Fruit fly (Drosophila melanogaster) whole organism, embryonic: ENCODE data around the gene CG5938.

Experiments
- ATbp ChIP-seq: fragments of 200-800 bp; sonication (Bioruptor generic); optimal IDR thresholded peaks from 2 replicates; lab custom pipeline; 2017; ENCODE audit warnings: missing biosample characterization, mild to moderate bottlenecking, missing genetic modification characterization, missing genetic modification reagents
- CG10274 ChIP-seq: fragments of 200-800 bp; sonication (Bioruptor generic); optimal IDR thresholded peaks from 3 replicates; lab custom pipeline; 2017; ENCODE audit warnings: missing biosample characterization, mild to moderate bottlenecking, missing genetic modification characterization
- CG11456 ChIP-seq: fragments of 200-800 bp; sonication (Bioruptor generic); IDR thresholded peaks from 3 replicates; pipeline ENCODE4 v1.3.6; 2022; ENCODE audit warnings: missing biosample characterization, missing genetic modification characterization
- CG11723 ChIP-seq: fragments of 200-800 bp; sonication (Bioruptor generic); optimal IDR thresholded peaks from 2 replicates; lab custom pipeline; 2017; ENCODE audit warnings: missing biosample characterization, mild to moderate bottlenecking, missing genetic modification characterization
- CG14965 ChIP-seq: fragments of 200-800 bp; sonication (Bioruptor generic); optimal IDR thresholded peaks from 2 replicates; lab custom pipeline; 2016; ENCODE audit warnings: missing biosample characterization, missing genetic modification characterization, borderline replicate concordance
- CG15269 ChIP-seq: fragments of 200-800 bp; sonication (Bioruptor generic); optimal IDR thresholded peaks from 2 replicates; lab custom pipeline; 2018; ENCODE audit warnings: missing biosample characterization, mild to moderate bottlenecking, missing genetic modification characterization, moderate library complexity
- CG1647 ChIP-seq: fragments of 200-800 bp; sonication (Bioruptor generic); optimal IDR thresholded peaks from 3 replicates; lab custom pipeline; 2016; ENCODE audit warnings: missing biosample characterization, missing genetic modification characterization
- CG18476 ChIP-seq: fragments of 200-800 bp; sonication (Bioruptor generic); optimal IDR thresholded peaks from 2 replicates; lab custom pipeline; 2016; ENCODE audit warnings: missing biosample characterization, mild to moderate bottlenecking, missing genetic modification characterization
- CG2202 ChIP-seq: fragments of 200-800 bp; sonication (Bioruptor generic); optimal IDR thresholded peaks from 2 replicates; lab custom pipeline; 2018; ENCODE audit warnings: missing biosample characterization, mild to moderate bottlenecking, missing genetic modification characterization
- CG32532 ChIP-seq: fragments of 200-800 bp; sonication (Bioruptor generic); IDR thresholded peaks from 2 replicates; pipeline ENCODE4 v1.3.6; 2022; ENCODE audit warnings: missing biosample characterization, missing genetic modification characterization
- CG7357 ChIP-seq: fragments of 200-800 bp; sonication (Bioruptor generic); IDR thresholded peaks from 3 replicates; pipeline ENCODE4 v1.3.6; 2022; ENCODE audit warnings: missing biosample characterization, missing genetic modification characterization
- CG7556 ChIP-seq: fragments of 200-800 bp; sonication (Bioruptor generic); optimal IDR thresholded peaks from 2 replicates; lab custom pipeline; 2017; ENCODE audit warnings: missing biosample characterization, mild to moderate bottlenecking, missing genetic modification characterization
- CG7786 ChIP-seq: fragments of 200-800 bp; sonication (Bioruptor generic); optimal IDR thresholded peaks from 2 replicates; lab custom pipeline; 2016; ENCODE audit warnings: missing biosample characterization, missing genetic modification characterization
- CG9437 ChIP-seq: fragments of 200-800 bp; sonication (Bioruptor generic); optimal IDR thresholded peaks from 2 replicates; lab custom pipeline; 2018; ENCODE audit warnings: missing biosample characterization, mild to moderate bottlenecking, missing genetic modification characterization
- Dad ChIP-seq: fragments of 200-800 bp; sonication (Bioruptor generic); optimal IDR thresholded peaks from 3 replicates; lab custom pipeline; 2016; ENCODE audit warnings: missing biosample characterization, missing genetic modification characterization
- Doc3 ChIP-seq: fragments of 200-800 bp; sonication (Bioruptor generic); IDR thresholded peaks from 3 replicates; pipeline ENCODE4 v1.3.6; 2022; ENCODE audit warnings: missing biosample characterization, missing genetic modification characterization; ENCODE audit not compliant: partially characterized antibody
- Ets97D ChIP-seq: fragments of 200-800 bp; sonication (Bioruptor generic); optimal IDR thresholded peaks from 3 replicates; lab custom pipeline; 2016; ENCODE audit warnings: missing biosample characterization, missing genetic modification characterization
- Fer1 ChIP-seq: fragments of 200-800 bp; sonication (Bioruptor generic); optimal IDR thresholded peaks from 2 replicates; lab custom pipeline; 2017; ENCODE audit warnings: missing biosample characterization, mild to moderate bottlenecking, missing genetic modification characterization
- Fer2 ChIP-seq: fragments of 200-800 bp; sonication (Bioruptor generic); optimal IDR thresholded peaks from 2 replicates; lab custom pipeline; 2018; ENCODE audit warnings: missing biosample characterization, mild to moderate bottlenecking, missing genetic modification characterization, moderate library complexity
- HLH4C ChIP-seq: fragments of 200-800 bp; sonication (Bioruptor generic); IDR thresholded peaks from 3 replicates; pipeline ENCODE4 v1.3.6; 2022; ENCODE audit warnings: missing biosample characterization, missing genetic modification characterization; ENCODE audit not compliant: partially characterized antibody
- HmgD ChIP-seq: fragments of 200-800 bp; sonication (Bioruptor generic); optimal IDR thresholded peaks from 3 replicates; lab custom pipeline; 2016; ENCODE audit warnings: missing biosample characterization, missing genetic modification characterization
- Hsf ChIP-seq: fragments of 200-800 bp; sonication (Bioruptor generic); optimal IDR thresholded peaks from 3 replicates; lab custom pipeline; 2016; ENCODE audit warnings: missing biosample characterization, missing genetic modification characterization
- Nf-YA ChIP-seq: fragments of 200-800 bp; sonication (Bioruptor generic); IDR thresholded peaks from 2 replicates; pipeline ENCODE4 v1.3.6; 2022; ENCODE audit warnings: missing biosample characterization, missing genetic modification characterization
- Opbp ChIP-seq: fragments of 200-800 bp; sonication (Bioruptor generic); IDR thresholded peaks from 3 replicates; pipeline ENCODE4 v1.3.6; 2022; ENCODE audit warnings: missing biosample characterization, missing genetic modification characterization; ENCODE audit not compliant: partially characterized antibody
- Ptx1 ChIP-seq: fragments of 200-800 bp; sonication (Bioruptor generic); IDR thresholded peaks from 2 replicates; pipeline ENCODE4 v1.3.6; 2022; ENCODE audit warnings: missing biosample characterization, missing genetic modification characterization
- Rfx ChIP-seq: fragments of 200-800 bp; sonication (Bioruptor generic); IDR thresholded peaks from 2 replicates; pipeline ENCODE4 v1.3.6; 2022; ENCODE audit warnings: missing biosample characterization, missing genetic modification characterization
- Sox102F ChIP-seq: fragments of 200-800 bp; sonication (Bioruptor generic); optimal IDR thresholded peaks from 2 replicates; lab custom pipeline; 2018; ENCODE audit warnings: missing biosample characterization, mild to moderate bottlenecking, missing genetic modification characterization, moderate library complexity
- ac ChIP-seq: fragments of 200-800 bp; sonication (Bioruptor generic); optimal IDR thresholded peaks from 3 replicates; lab custom pipeline; 2017; ENCODE audit warnings: missing biosample characterization, mild to moderate bottlenecking, missing genetic modification characterization
- amos ChIP-seq: fragments of 200-800 bp; sonication (Bioruptor generic); IDR thresholded peaks from 2 replicates; pipeline ENCODE4 v1.3.6; 2022; ENCODE audit warnings: missing biosample characterization, missing genetic modification characterization; ENCODE audit not compliant: partially characterized antibody
- bbx ChIP-seq: fragments of 200-800 bp; sonication (Bioruptor generic); IDR thresholded peaks from 2 replicates; pipeline ENCODE4 v1.3.6; 2022; ENCODE audit warnings: missing biosample characterization, missing genetic modification characterization; ENCODE audit not compliant: partially characterized antibody
- dati ChIP-seq: fragments of 200-800 bp; sonication (Bioruptor generic); IDR thresholded peaks from 2 replicates; pipeline ENCODE4 v1.3.6; 2022; ENCODE audit warnings: missing biosample characterization, missing genetic modification characterization
- dmrt99B ChIP-seq: fragments of 200-800 bp; sonication (Bioruptor generic); optimal IDR thresholded peaks from 2 replicates; lab custom pipeline; 2018; ENCODE audit warnings: missing biosample characterization, mild to moderate bottlenecking, missing genetic modification characterization, moderate library complexity
- eve ChIP-seq, 2 experiments: fragments of >200 bp; optimal IDR thresholded peaks; 2 replicates each; lab custom pipeline; 2017; ENCODE audit warnings: missing biosample characterization in 2 of 2, missing genetic modification characterization in 2 of 2
- grau ChIP-seq: fragments of 200-800 bp; optimal IDR thresholded peaks from 3 replicates; lab custom pipeline; 2019; ENCODE audit warnings: missing biosample characterization, mild to moderate bottlenecking, missing genetic modification characterization, moderate library complexity
- gsb-n ChIP-seq: fragments of 200-800 bp; sonication (Bioruptor generic); optimal IDR thresholded peaks from 3 replicates; lab custom pipeline; 2018; ENCODE audit warnings: missing biosample characterization, mild to moderate bottlenecking, missing genetic modification characterization
- ind ChIP-seq: fragments of 200-800 bp; sonication (Bioruptor generic); optimal IDR thresholded peaks from 3 replicates; lab custom pipeline; 2016; ENCODE audit warnings: missing biosample characterization, missing genetic modification characterization
- insv ChIP-seq, 2 experiments: fragments of 200-800 bp; sonication (Bioruptor generic); optimal IDR thresholded peaks; 3 replicates each; lab custom pipeline; 2016 to 2018; ENCODE audit warnings: missing biosample characterization in 2 of 2, missing genetic modification characterization in 2 of 2
- kah ChIP-seq: fragments of 200-800 bp; sonication (Bioruptor generic); optimal IDR thresholded peaks from 2 replicates; lab custom pipeline; 2018; ENCODE audit warnings: missing biosample characterization, mild to moderate bottlenecking, missing genetic modification characterization
- nerfin-1 ChIP-seq: fragments of 200-800 bp; sonication (Bioruptor generic); optimal IDR thresholded peaks from 3 replicates; lab custom pipeline; 2019; ENCODE audit warnings: missing biosample characterization, mild to moderate bottlenecking, missing genetic modification characterization, moderate library complexity
- pita ChIP-seq: fragments of 200-800 bp; sonication (Bioruptor generic); optimal IDR thresholded peaks from 2 replicates; lab custom pipeline; 2017; ENCODE audit warnings: missing biosample characterization, mild to moderate bottlenecking, missing genetic modification characterization
- pnt ChIP-seq: fragments of 200-800 bp; sonication (Bioruptor generic); optimal IDR thresholded peaks from 3 replicates; lab custom pipeline; 2016; ENCODE audit warnings: missing biosample characterization, missing genetic modification characterization
- prd ChIP-seq, 3 experiments: fragments of >200 bp in 2 of 3; fragments of 200-800 bp in 1 of 3; sonication (Bioruptor generic) in 1 of 3; optimal IDR thresholded peaks in 2 of 3; IDR thresholded peaks in 1 of 3; 2 replicates in 2 of 3; 3 replicates in 1 of 3; pipeline versions ENCODE4 v1.3.6 to Lab custom; 2017 to 2022; ENCODE audit warnings: missing biosample characterization in 1 of 3, missing genetic modification characterization in 1 of 3
- sd ChIP-seq: fragments of 200-800 bp; sonication (Bioruptor generic); optimal IDR thresholded peaks from 3 replicates; lab custom pipeline; 2018; ENCODE audit warnings: missing biosample characterization, mild to moderate bottlenecking, missing genetic modification characterization, moderate library complexity
- sim ChIP-seq: fragments of 200-800 bp; sonication (Bioruptor generic); IDR thresholded peaks from 2 replicates; pipeline ENCODE4 v1.3.6; 2022; ENCODE audit warnings: missing biosample characterization, missing genetic modification characterization
- slbo ChIP-seq: fragments of 200-800 bp; sonication (Bioruptor generic); IDR thresholded peaks from 2 replicates; pipeline ENCODE4 v1.3.6; 2022; ENCODE audit warnings: missing biosample characterization, missing genetic modification characterization
- sob ChIP-seq: fragments of 200-800 bp; sonication (Bioruptor generic); IDR thresholded peaks from 2 replicates; pipeline ENCODE4 v1.3.6; 2022; ENCODE audit warnings: missing biosample characterization, missing genetic modification characterization
- ssp ChIP-seq: fragments of 200-800 bp; sonication (Bioruptor generic); IDR thresholded peaks from 2 replicates; pipeline ENCODE4 v1.3.6; 2022; ENCODE audit warnings: missing biosample characterization, missing genetic modification characterization
- usp ChIP-seq: fragments of >200 bp; optimal IDR thresholded peaks from 2 replicates; lab custom pipeline; 2017; ENCODE audit warnings: missing biosample characterization, missing genetic modification characterization
- yki ChIP-seq: fragments of >200 bp; optimal IDR thresholded peaks from 3 replicates; lab custom pipeline; 2018

CG5938 gene

DNA sequence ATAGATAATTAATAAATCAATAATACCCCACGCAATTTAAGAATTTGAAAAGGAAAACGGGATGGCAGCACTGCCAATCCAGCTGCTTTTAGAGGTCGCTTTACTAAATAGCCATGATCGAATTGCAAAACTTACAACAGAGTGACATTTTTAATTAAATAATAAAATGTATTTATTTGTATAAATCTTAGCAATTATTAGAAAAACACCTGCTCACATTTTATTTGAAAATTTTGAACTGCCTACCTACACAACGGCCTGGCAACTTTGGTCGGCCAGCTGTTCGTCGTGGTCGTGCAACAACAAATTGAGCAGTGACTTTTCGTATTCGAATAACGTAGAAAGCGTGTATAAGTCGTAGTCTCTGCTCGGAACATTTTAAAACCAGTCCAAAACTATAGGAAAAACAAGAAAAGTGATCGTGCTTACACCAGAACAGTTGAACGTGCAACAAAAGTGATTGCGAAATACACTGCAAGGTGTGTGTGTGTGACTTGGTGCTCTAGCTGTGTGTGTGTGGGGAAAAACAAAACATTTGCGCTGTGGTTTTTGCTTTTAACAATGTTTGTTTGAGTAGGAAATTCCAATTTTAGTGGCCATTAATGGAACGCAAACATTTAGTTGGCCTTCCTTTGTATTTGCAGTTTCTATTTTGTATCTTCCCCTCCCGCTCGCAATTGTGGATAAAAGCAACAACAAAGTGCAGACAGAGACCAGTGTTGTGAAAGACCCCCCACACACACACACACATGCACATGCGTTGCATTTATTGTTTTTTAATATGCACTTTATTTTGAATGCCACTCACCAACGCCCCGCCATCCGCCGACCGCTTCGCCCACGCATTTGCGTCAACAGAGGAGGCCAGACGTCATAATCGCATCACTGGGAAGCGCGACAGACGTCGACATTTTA, at the start of gene CG5938 (continued):
- no peak for TF ChIP-seq amos
- TF ChIP-seq CG14965 = no peak
- TF ChIP-seq grau (tag; lab: Kevin White, UChicago) = peak; percentile 41
- TF ChIP-seq pita (GFP tag; lab: Kevin White, UChicago) = no peak
- peak; percentile 48 for TF ChIP-seq CG15269 (tag; lab: Kevin White, UChicago)
- TF ChIP-seq CG7357 (GFP tag; lab: Robert Waterston, UW) = no peak
- no peak for TF ChIP-seq ATbp (GFP tag; lab: Kevin White, UChicago)
- no peak for TF ChIP-seq ac (GFP tag; lab: Kevin White, UChicago)
- no peak for TF ChIP-seq CG11723
- no peak for TF ChIP-seq sim (GFP tag; lab: Robert Waterston, UW)
- TF ChIP-seq gsb-n (tag; lab: Kevin White, UChicago) = no peak
- TF ChIP-seq CG10274 (GFP tag; lab: Kevin White, UChicago) = no peak
- TF ChIP-seq bbx (GFP tag; lab: Robert Waterston, UW) = no peak
- peak; percentile 52 for TF ChIP-seq CG9437 (GFP tag; lab: Kevin White, UChicago)
- no peak for TF ChIP-seq yki (lab: Kevin White, UChicago)
- no peak for TF ChIP-seq Ptx1 (GFP tag; lab: Robert Waterston, UW)
- no peak for TF ChIP-seq dmrt99B
- peak; percentile 9; the same call in 1 of the 2 replicates for TF ChIP-seq Rfx (GFP tag; lab: Robert Waterston, UW)
- no peak for TF ChIP-seq Opbp (GFP tag; lab: Robert Waterston, UW)
- no peak for TF ChIP-seq usp (GFP tag; lab: Kevin White, UChicago)
- TF ChIP-seq kah (GFP tag; lab: Kevin White, UChicago) = no peak
- TF ChIP-seq Ets97D (GFP tag; lab: Kevin White, UChicago) = no peak
- no peak for TF ChIP-seq prd (optimal IDR thresholded peaks at IDR 0.05; lab: Kevin White, UChicago)
- TF ChIP-seq prd (GFP tag; IDR thresholded peaks at IDR 0.05; lab: Robert Waterston, UW) = peak; percentile 50; the same call in 1 of the 3 replicates
- TF ChIP-seq Sox102F (GFP tag; lab: Kevin White, UChicago) = peak; percentile 40
- TF ChIP-seq Doc3 (GFP tag; lab: Robert Waterston, UW) = no peak
- peak; percentile 32; the same call in 1 of the 2 replicates for TF ChIP-seq slbo (GFP tag; lab: Robert Waterston, UW)
- no peak for TF ChIP-seq ssp
- TF ChIP-seq Hsf (GFP tag; lab: Kevin White, UChicago) = no peak
- TF ChIP-seq Fer2 (tag; lab: Kevin White, UChicago) = no peak
- TF ChIP-seq CG32532 = peak; percentile 41; the same call in 1 of the 2 replicates
- TF ChIP-seq CG11456 (GFP tag; lab: Robert Waterston, UW) = no peak
- peak; percentile 2 for TF ChIP-seq nerfin-1 (tag; lab: Kevin White, UChicago)
- no peak for TF ChIP-seq CG7786 (GFP tag; lab: Kevin White, UChicago)
- TF ChIP-seq pnt = no peak
- no peak for TF ChIP-seq CG2202 (tag; lab: Kevin White, UChicago)
- no peak for TF ChIP-seq HLH4C (GFP tag; lab: Robert Waterston, UW)
- TF ChIP-seq HmgD (GFP tag; lab: Kevin White, UChicago) = no peak
- TF ChIP-seq insv (GFP tag; optimal IDR thresholded peaks at IDR 0.05; lab: Kevin White, UChicago) = no peak
- TF ChIP-seq sob (GFP tag; lab: Robert Waterston, UW) = 0 out of 2 replicates have a peak, but pooled peaks have one; percentile 9
- TF ChIP-seq dati = no peak
- no peak for TF ChIP-seq sd
- no peak for TF ChIP-seq CG1647 (GFP tag; lab: Kevin White, UChicago)
- TF ChIP-seq CG7556 (GFP tag; lab: Kevin White, UChicago) = no peak
- peak; percentile 22 for TF ChIP-seq Fer1 (GFP tag; lab: Kevin White, UChicago)
- no peak for TF ChIP-seq Nf-YA (GFP tag; lab: Robert Waterston, UW)
- no peak for TF ChIP-seq Dad (GFP tag; lab: Kevin White, UChicago)
- peak; percentile 19 for TF ChIP-seq CG18476 (GFP tag; lab: Kevin White, UChicago)
- TF ChIP-seq ind (GFP tag; lab: Kevin White, UChicago) = peak; percentile 14
- no peak for TF ChIP-seq eve (GFP tag; optimal IDR thresholded peaks at IDR 0.05; lab: Kevin White, UChicago)
